Worm (Caenorhabditis elegans): ENCODE measurements around the gene ztf-27.

ztf-27 gene

DNA sequence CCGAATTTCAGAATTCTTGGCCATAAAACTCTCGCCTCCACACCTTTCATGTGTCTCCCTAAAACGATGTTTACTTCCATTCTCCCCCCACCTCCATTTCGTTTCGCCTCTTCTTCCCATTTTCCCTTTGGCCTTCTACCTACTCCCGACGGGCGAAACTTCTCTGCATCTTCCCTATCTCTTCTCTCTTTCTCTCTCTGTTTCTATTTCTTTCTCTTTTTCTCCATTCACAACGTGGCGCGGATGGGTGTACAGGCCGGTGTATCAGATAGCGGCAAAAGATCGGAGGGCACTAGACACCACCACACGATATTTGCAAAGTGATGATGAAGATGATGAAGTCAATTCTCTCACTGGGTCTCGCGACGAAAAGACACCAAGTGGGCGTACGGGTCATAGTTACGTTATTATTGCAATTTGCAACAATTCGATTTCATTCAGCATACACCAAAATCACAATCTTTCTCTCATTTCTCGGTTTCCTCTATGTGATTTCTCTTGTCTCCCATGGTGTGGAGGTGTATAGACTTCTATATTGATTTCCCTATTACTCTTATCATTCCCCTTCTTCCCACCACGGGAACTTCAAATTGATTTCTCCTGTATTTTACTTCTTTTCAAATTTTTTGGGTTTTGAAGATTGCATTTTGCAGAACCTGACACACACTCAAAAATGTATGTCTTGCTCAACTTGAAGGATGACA is at the start of gene ztf-27:
Gene ztf-27 (plus strand): TSS at position 654 of the 704 bp plus-strand sequence.
- TF ChIP-seq ztf-11 (tag; optimal IDR thresholded peaks at IDR 0.05) (no peak), nhr-2 (tag; optimal IDR thresholded peaks at IDR 0.05) (no peak), ceh-83 (GFP tag; optimal IDR thresholded peaks at IDR 0.05) (no peak), sptf-1 (tag; optimal IDR thresholded peaks at IDR 0.05) (peak; percentile 37), unc-120 (tag; optimal IDR thresholded peaks at IDR 0.05; ENCODE audit: poor library complexity, severe bottlenecking) (peak; percentile 75), drap-1 (GFP tag; optimal IDR thresholded peaks at IDR 0.05) (no peak), sem-2 (GFP tag; optimal IDR thresholded peaks at IDR 0.05) (no peak), nhr-237 (tag; optimal IDR thresholded peaks at IDR 0.05) (peak; percentile 41), mls-2 (tag; optimal IDR thresholded peaks at IDR 0.05) (no peak)

DNA sequence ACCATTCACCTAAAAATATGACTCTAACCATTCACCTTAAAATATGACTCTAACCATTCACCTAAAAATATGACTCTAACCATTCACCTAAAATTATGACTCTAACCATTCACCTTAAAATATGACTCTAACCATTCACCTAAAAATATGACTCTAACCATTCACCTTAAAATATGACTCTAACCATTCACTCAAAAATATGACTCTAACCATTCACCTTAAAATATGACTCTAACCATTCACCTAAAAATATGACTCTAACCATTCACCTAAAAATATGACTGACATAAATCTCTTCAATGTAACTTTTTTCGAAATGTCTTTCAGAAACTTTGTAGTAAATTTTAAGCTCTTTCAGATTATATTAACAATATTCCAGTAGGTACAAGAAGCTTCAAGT is 49.0 kb upstream of the ztf-27 start:
- peak; percentile 58 for TF ChIP-seq sptf-1 (tag; optimal IDR thresholded peaks at IDR 0.05)

DNA sequence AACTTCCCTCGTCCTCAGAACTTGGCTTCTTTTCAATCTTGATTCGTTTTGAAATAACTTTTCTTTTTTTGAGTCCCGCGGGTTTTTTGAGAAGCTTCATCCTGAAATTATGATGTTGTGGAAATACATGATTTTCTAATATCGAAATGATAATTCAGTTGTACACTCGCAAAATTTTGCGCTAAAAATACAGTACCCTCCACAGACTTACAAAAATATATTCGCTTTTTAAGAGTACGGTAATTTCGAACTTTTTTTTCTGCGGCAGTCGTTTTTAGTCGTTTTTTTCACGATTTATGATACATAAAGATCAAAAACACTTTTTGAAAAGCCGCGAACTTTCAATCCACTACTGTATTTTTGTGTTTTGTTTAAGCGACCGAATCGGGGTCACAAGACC is 40.1 kb upstream of the ztf-27 start, which contains the start of gene pro-2:
Gene pro-2 (minus strand): TSS at position 101 of the 400 bp plus-strand sequence.
- TF ChIP-seq unc-120 (tag; optimal IDR thresholded peaks at IDR 0.05; ENCODE audit: poor library complexity, severe bottlenecking) (no peak), nhr-76 (tag; optimal IDR thresholded peaks at IDR 0.05) (no peak), ces-1 (GFP tag; optimal IDR thresholded peaks at IDR 0.05) (no peak), lin-13 (tag; optimal IDR thresholded peaks at IDR 0.05) (no peak), sem-2 (GFP tag; optimal IDR thresholded peaks at IDR 0.05) (no peak), zip-8 (tag; optimal IDR thresholded peaks at IDR 0.05) (no peak), unc-62 (GFP tag; optimal IDR thresholded peaks at IDR 0.05) (no peak), ztf-11 (tag; optimal IDR thresholded peaks at IDR 0.05) (no peak), lin-32 (GFP tag; optimal IDR thresholded peaks at IDR 0.05) (no peak), nhr-2 (tag; optimal IDR thresholded peaks at IDR 0.05) (no peak), M03D4.4 (tag; optimal IDR thresholded peaks at IDR 0.05) (no peak), blmp-1 (tag; optimal IDR thresholded peaks at IDR 0.05) (no peak), ceh-43 (GFP tag; optimal IDR thresholded peaks at IDR 0.05) (no peak), drap-1 (GFP tag; optimal IDR thresholded peaks at IDR 0.05) (no peak), elt-1 (tag; optimal IDR thresholded peaks at IDR 0.05; ENCODE audit: borderline replicate concordance, insufficient read depth) (no peak), hlh-1 (tag; optimal IDR thresholded peaks at IDR 0.05) (no peak), flh-1 (GFP tag; optimal IDR thresholded peaks at IDR 0.05) (no peak), ham-2 (GFP tag; optimal IDR thresholded peaks at IDR 0.05) (no peak), nhr-12 (tag; optimal IDR thresholded peaks at IDR 0.05) (no peak)

DNA sequence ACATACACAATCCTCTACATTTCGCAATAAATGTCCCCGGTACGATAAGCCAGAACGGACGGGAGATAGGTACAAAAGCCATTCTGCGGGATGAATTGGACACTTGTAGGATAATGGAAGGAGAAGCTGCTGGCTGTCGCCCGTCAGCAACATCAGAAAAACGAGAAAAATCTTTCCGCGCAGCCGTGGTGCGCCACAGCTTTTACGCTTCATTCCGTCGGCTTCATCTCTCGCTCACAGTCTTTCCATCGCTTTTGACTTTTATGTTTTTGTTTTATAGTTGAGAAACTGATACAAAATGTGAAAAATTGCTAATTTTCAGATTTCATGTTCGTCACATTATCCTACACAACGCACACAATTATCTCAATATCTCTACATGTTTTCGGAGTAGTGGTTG is 39.1 kb upstream of the ztf-27 start, which contains the start of gene C07E3.10:
Gene C07E3.10 (plus strand): TSS at position 301 of the 400 bp plus-strand sequence.
- no peak for TF ChIP-seq tbx-8 (GFP tag; optimal IDR thresholded peaks at IDR 0.05)
- TF ChIP-seq pha-4 (tag; optimal IDR thresholded peaks at IDR 0.05): no peak
- TF ChIP-seq hlh-1 (tag; optimal IDR thresholded peaks at IDR 0.05): no peak
- TF ChIP-seq unc-39 (tag; optimal IDR thresholded peaks at IDR 0.05): no peak
- TF ChIP-seq mls-2 (tag; optimal IDR thresholded peaks at IDR 0.05): no peak
- no peak for TF ChIP-seq sptf-1 (tag; optimal IDR thresholded peaks at IDR 0.05)
- no peak for TF ChIP-seq elt-3 (tag; optimal IDR thresholded peaks at IDR 0.05)
- TF ChIP-seq cnd-1 (tag; optimal IDR thresholded peaks at IDR 0.05): no peak
- TF ChIP-seq lsy-2 (tag; optimal IDR thresholded peaks at IDR 0.05): no peak
- no peak for TF ChIP-seq drap-1 (GFP tag; optimal IDR thresholded peaks at IDR 0.05)
- TF ChIP-seq unc-120 (tag; optimal IDR thresholded peaks at IDR 0.05; ENCODE audit: poor library complexity, severe bottlenecking): no peak

DNA sequence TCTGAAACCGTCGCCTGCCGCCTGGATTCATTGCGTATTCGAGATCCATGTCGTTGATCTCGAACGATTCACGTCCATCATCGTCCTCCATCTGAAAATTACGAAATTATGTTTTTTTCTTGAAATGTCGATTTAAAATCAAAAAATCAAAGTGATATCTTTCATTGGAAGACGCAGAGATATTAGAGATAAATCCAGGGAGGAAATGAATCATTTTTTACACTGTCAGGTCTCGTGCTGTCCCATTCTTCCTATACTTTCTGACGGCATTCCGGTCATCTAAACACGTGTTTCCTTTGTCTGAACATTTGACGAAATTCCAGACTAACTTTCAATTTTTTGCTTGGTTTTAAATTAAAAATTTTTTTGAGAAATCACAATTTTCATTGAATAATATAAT is 35.2 kb upstream of the ztf-27 start, which contains the start of gene stip-1:
Gene stip-1 (minus strand): TSS at position 98 of the 400 bp plus-strand sequence.
- no peak for TF ChIP-seq unc-120 (tag; optimal IDR thresholded peaks at IDR 0.05; ENCODE audit: poor library complexity, severe bottlenecking)
- TF ChIP-seq zip-8 (tag; optimal IDR thresholded peaks at IDR 0.05): no peak
- no peak for TF ChIP-seq unc-39 (tag; optimal IDR thresholded peaks at IDR 0.05)
- no peak for TF ChIP-seq mep-1 (tag; optimal IDR thresholded peaks at IDR 0.05)
- no peak for TF ChIP-seq flh-1 (GFP tag; optimal IDR thresholded peaks at IDR 0.05)
- TF ChIP-seq lin-13 (tag; optimal IDR thresholded peaks at IDR 0.05): no peak
- no peak for TF ChIP-seq pha-4 (tag; optimal IDR thresholded peaks at IDR 0.05)
- TF ChIP-seq nhr-28 (tag; optimal IDR thresholded peaks at IDR 0.05): no peak
- no peak for TF ChIP-seq nhr-76 (tag; optimal IDR thresholded peaks at IDR 0.05)
- no peak for TF ChIP-seq drap-1 (GFP tag; optimal IDR thresholded peaks at IDR 0.05)
- no peak for TF ChIP-seq mls-2 (tag; optimal IDR thresholded peaks at IDR 0.05)
- no peak for TF ChIP-seq lin-32 (GFP tag; optimal IDR thresholded peaks at IDR 0.05)
- TF ChIP-seq tbx-8 (GFP tag; optimal IDR thresholded peaks at IDR 0.05): no peak

Data from whole organism, mixed stage, embryonic.